Worm (Caenorhabditis elegans) whole organism, L1 larva: ENCODE measurements around the gene clec-168.

Source experiments
- lin-13 ChIP-seq: fragments of 150-350 bp; optimal IDR thresholded peaks from 2 replicates; lab custom pipeline; 2014; ENCODE audit warnings: missing biosample characterization, missing genetic modification reagents, missing genetic modification characterization
- mdl-1 ChIP-seq, 2 experiments: fragments of 150-350 bp; optimal IDR thresholded peaks; 2 replicates each; lab custom pipeline; 2014 to 2017; ENCODE audit warnings: missing biosample characterization in 2 of 2, missing genetic modification characterization in 2 of 2, inconsistent platforms in 1 of 2
- nhr-237 ChIP-seq: fragments of 150-350 bp; optimal IDR thresholded peaks from 2 replicates; lab custom pipeline; 2014; ENCODE audit warnings: missing biosample characterization, missing genetic modification characterization
- ztf-11 ChIP-seq, 2 experiments: sonication (generic microtip); optimal IDR thresholded peaks; 2 replicates each; lab custom pipeline; 2016 to 2017; ENCODE audit warnings: missing genetic modification characterization in 2 of 2, missing biosample characterization in 1 of 2, missing compliant biosample characterization in 1 of 2

DNA sequence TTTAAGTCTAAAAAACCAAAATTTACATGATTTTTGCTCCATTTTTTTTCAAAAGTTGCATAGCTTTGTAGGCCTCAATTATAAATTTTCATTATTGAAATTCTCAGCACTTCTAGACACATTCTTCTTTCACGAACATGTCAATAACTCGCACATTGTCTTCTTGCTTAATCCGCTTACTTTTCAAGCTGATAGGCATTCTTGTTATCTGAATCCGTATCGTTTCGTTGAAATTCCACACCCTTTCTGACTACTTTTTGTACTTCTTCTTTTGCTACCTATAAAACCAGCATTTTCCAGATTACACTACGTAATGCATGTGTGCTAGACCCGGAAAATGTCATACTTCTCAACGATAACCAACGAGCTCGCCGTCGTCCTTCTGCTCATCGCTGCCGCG is 40.5 kb upstream of the clec-168 start, which contains the start of gene W09G12.9:
- TF ChIP-seq nhr-237 (tag; lab: Kevin White, UChicago) (no peak), mdl-1 (tag; optimal IDR thresholded peaks at IDR 0.05; lab: Kevin White, UChicago) (no peak), ztf-11 (tag; optimal IDR thresholded peaks at IDR 0.05; lab: Kevin White, UChicago) (no peak), lin-13 (GFP tag; lab: Kevin White, UChicago) (no peak)
